Fruit fly (Drosophila melanogaster): ENCODE measurements around the gene CG46281.

CG46281 gene

DNA sequence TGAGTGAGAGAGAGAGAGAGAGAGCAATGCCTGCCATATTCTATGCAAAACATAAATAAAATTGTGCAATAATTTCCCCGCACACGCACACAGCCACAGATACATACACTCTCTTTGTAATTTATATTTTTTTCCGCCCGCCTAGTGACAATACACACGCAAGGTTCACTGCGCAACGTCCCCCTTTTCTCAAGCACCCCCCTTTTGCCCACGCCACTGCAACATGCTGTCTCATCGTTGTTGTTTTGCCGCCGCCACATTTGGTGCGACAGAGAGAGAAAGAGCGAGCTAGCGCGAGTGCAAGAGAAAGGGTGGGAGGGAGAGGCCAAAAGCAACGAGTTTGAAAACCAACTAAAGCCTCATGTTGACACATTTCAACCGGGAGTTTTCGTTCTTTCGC, 17.8 kb downstream of the CG46281 start (continued):
- TF ChIP-seq dimm (GFP tag; IDR thresholded peaks at IDR 0.05): 0 out of 2 replicates have a peak, but pooled peaks have one; percentile 16
- TF ChIP-seq Stat92E (GFP tag; optimal IDR thresholded peaks at IDR 0.05): no peak
- peak; percentile 38 for TF ChIP-seq da (GFP tag; optimal IDR thresholded peaks at IDR 0.05)
- peak; percentile 72 for TF ChIP-seq chn (GFP tag; optimal IDR thresholded peaks at IDR 0.05)
- TF ChIP-seq CG4328 (GFP tag; optimal IDR thresholded peaks at IDR 0.05): peak; percentile 18
- 0 out of 2 replicates have a peak, but pooled peaks have one; percentile 52 for TF ChIP-seq CG42726 (GFP tag; IDR thresholded peaks at IDR 0.05; ENCODE audit: partially characterized antibody)
- TF ChIP-seq ap (GFP tag; IDR thresholded peaks at IDR 0.05): peak; percentile 62
- peak; percentile 96 for TF ChIP-seq crol (GFP tag; IDR thresholded peaks at IDR 0.05)
- peak; percentile 88 for TF ChIP-seq ewg (GFP tag; optimal IDR thresholded peaks at IDR 0.05)
- TF ChIP-seq CG6175 (GFP tag; IDR thresholded peaks at IDR 0.05): 0 out of 3 replicates have a peak, but pooled peaks have one; percentile 65
- TF ChIP-seq Nf-YC (tag; optimal IDR thresholded peaks at IDR 0.05): peak; percentile 19
- peak; percentile 47 for TF ChIP-seq repo (GFP tag; optimal IDR thresholded peaks at IDR 0.05)
- peak; percentile 52 for TF ChIP-seq CG16863 (GFP tag; optimal IDR thresholded peaks at IDR 0.05)
- no peak for TF ChIP-seq CG30020 (tag; optimal IDR thresholded peaks at IDR 0.05)
- peak; percentile 63 for TF ChIP-seq tin (GFP tag; optimal IDR thresholded peaks at IDR 0.05)
- peak; percentile 78 for TF ChIP-seq ash1 (GFP tag; optimal IDR thresholded peaks at IDR 0.05)
- peak; percentile 64 for TF ChIP-seq mam (GFP tag; optimal IDR thresholded peaks at IDR 0.05)
- peak; percentile 51; the same call in 1 of the 3 replicates for TF ChIP-seq CG2889 (GFP tag; IDR thresholded peaks at IDR 0.05)
- no peak for TF ChIP-seq CG7745 (tag; optimal IDR thresholded peaks at IDR 0.05)
- TF ChIP-seq Usf (GFP tag; optimal IDR thresholded peaks at IDR 0.05): no peak
- TF ChIP-seq disco-r (GFP tag; optimal IDR thresholded peaks at IDR 0.05): peak; percentile 73
- peak; percentile 94 for TF ChIP-seq CG12155 (GFP tag; optimal IDR thresholded peaks at IDR 0.05)
- 0 out of 2 replicates have a peak, but pooled peaks have one; percentile 30 for TF ChIP-seq sim (GFP tag; IDR thresholded peaks at IDR 0.05)
- peak; percentile 75; the same call in 2 of the 3 replicates for TF ChIP-seq zfh1 (GFP tag; IDR thresholded peaks at IDR 0.05)
- TF ChIP-seq CG7357 (GFP tag; IDR thresholded peaks at IDR 0.05): 0 out of 3 replicates have a peak, but pooled peaks have one; percentile 29
- TF ChIP-seq Antp (GFP tag; optimal IDR thresholded peaks at IDR 0.05): peak; percentile 76
- TF ChIP-seq gcm (GFP tag; optimal IDR thresholded peaks at IDR 0.05): peak; percentile 54
- TF ChIP-seq nom (GFP tag; optimal IDR thresholded peaks at IDR 0.05): peak; percentile 75
- TF ChIP-seq pfk (GFP tag; optimal IDR thresholded peaks at IDR 0.05): peak; percentile 1
- TF ChIP-seq PHDP (tag; optimal IDR thresholded peaks at IDR 0.05): peak; percentile 38
- 0 out of 3 replicates have a peak, but pooled peaks have one; percentile 23 for TF ChIP-seq Mrtf (GFP tag; IDR thresholded peaks at IDR 0.05)
- TF ChIP-seq so (GFP tag; IDR thresholded peaks at IDR 0.05): 0 out of 3 replicates have a peak, but pooled peaks have one; percentile 47
- TF ChIP-seq CG7839 (tag; optimal IDR thresholded peaks at IDR 0.05): peak; percentile 56
- peak; percentile 96 for TF ChIP-seq CG1832 (GFP tag; optimal IDR thresholded peaks at IDR 0.05)
- TF ChIP-seq fd64A (GFP tag; optimal IDR thresholded peaks at IDR 0.05): peak; percentile 0
- TF ChIP-seq CG1233 (GFP tag; optimal IDR thresholded peaks at IDR 0.05): peak; percentile 66
- TF ChIP-seq CG15601 (tag; optimal IDR thresholded peaks at IDR 0.05): no peak
- TF ChIP-seq p53 (GFP tag; optimal IDR thresholded peaks at IDR 0.05): peak; percentile 56
- TF ChIP-seq CG12659 (GFP tag; optimal IDR thresholded peaks at IDR 0.05): peak; percentile 26
- TF ChIP-seq Sry-β (GFP tag; optimal IDR thresholded peaks at IDR 0.05): no peak
- peak; percentile 49 for TF ChIP-seq CG12942 (GFP tag; optimal IDR thresholded peaks at IDR 0.05)
- TF ChIP-seq CG32772 (GFP tag; IDR thresholded peaks at IDR 0.05): peak; percentile 72
- TF ChIP-seq CG2875 (GFP tag; optimal IDR thresholded peaks at IDR 0.05): no peak
- no peak for TF ChIP-seq emc (GFP tag; optimal IDR thresholded peaks at IDR 0.05)
- peak; percentile 74 for TF ChIP-seq sisA (GFP tag; IDR thresholded peaks at IDR 0.05)
- TF ChIP-seq unpg (GFP tag; optimal IDR thresholded peaks at IDR 0.05): peak; percentile 52
- peak; percentile 30 for TF ChIP-seq CG13296 (GFP tag; optimal IDR thresholded peaks at IDR 0.05)
- TF ChIP-seq CG13287 (GFP tag; IDR thresholded peaks at IDR 0.05; ENCODE audit: partially characterized antibody): no peak
- TF ChIP-seq HLH3B (GFP tag; IDR thresholded peaks at IDR 0.05): peak; percentile 72
- no peak for TF ChIP-seq z (GFP tag; IDR thresholded peaks at IDR 0.05)

Measured in whole organism, embryonic.